Worm (Caenorhabditis elegans): ENCODE data around the gene H12C20.7.

DNA sequence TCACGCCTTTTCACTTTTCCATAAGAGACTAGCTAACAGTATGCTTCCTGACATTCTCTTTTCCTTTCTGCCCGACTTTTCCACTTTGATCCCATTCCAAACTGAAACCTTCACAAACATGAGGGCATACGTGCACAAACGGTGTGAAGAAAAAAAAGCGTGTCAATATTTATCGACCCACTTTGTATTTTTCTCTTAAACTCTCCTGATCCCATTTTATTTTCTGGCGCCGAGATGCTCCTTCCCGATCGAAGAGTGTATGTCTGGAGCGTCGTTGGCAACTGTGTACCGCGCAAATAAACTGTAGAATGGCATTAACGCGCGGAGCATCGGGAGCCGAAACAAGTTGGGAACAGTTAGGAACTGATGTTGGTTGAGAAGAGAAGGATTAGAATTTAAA lies 43.2 kb downstream of the H12C20.7 start:
- no peak for TF ChIP-seq snpc-4 (GFP tag; optimal IDR thresholded peaks at IDR 0.05)
- TF ChIP-seq snpc-4 (tag; optimal IDR thresholded peaks at IDR 0.05) = no peak
- no peak for TF ChIP-seq Y53G8AR.9 (GFP tag; conservative IDR thresholded peaks at IDR 0.05)
- no peak for TF ChIP-seq attf-3 (GFP tag; conservative IDR thresholded peaks at IDR 0.05)
- no peak for TF ChIP-seq pha-4 (tag; optimal IDR thresholded peaks at IDR 0.05)
